Worm (Caenorhabditis elegans) whole organism, L3 larva: ENCODE measurements around the gene K11H3.2.

Source experiments
- R02D3.7 ChIP-seq: fragments of 150-350 bp; optimal IDR thresholded peaks from 2 replicates; lab custom pipeline; 2014; ENCODE audit warnings: missing biosample characterization, missing genetic modification characterization
- ZK546.5 ChIP-seq: sonication (generic microtip); optimal IDR thresholded peaks from 2 replicates; lab custom pipeline; 2017; ENCODE audit warnings: missing biosample characterization, missing genetic modification characterization
- aly-2 ChIP-seq: fragments of 150-350 bp; optimal IDR thresholded peaks from 2 replicates; lab custom pipeline; 2014; ENCODE audit warnings: missing biosample characterization, missing genetic modification characterization
- ama-1 ChIP-seq: fragments of 150-350 bp; optimal IDR thresholded peaks from 2 replicates; lab custom pipeline; 2018
- ceh-16 ChIP-seq: sonication (generic microtip); optimal IDR thresholded peaks from 2 replicates; lab custom pipeline; 2017; ENCODE audit warnings: missing biosample characterization, missing genetic modification characterization
- ceh-9 ChIP-seq: sonication (generic microtip); optimal IDR thresholded peaks from 2 replicates; lab custom pipeline; 2018; ENCODE audit warnings: missing biosample characterization, missing genetic modification characterization
- daf-12 ChIP-seq: fragments of 150-350 bp; optimal IDR thresholded peaks from 2 replicates; lab custom pipeline; 2014; ENCODE audit warnings: missing biosample characterization, missing genetic modification reagents, missing genetic modification characterization
- egl-27 ChIP-seq: sonication (generic microtip); optimal IDR thresholded peaks from 4 replicates; lab custom pipeline; 2017; ENCODE audit warnings: missing biosample characterization, missing genetic modification reagents, missing genetic modification characterization
- egl-5 ChIP-seq: fragments of 150-350 bp; optimal IDR thresholded peaks from 2 replicates; lab custom pipeline; 2017; ENCODE audit warnings: missing biosample characterization, missing genetic modification reagents, missing genetic modification characterization, inconsistent platforms
- elt-1 ChIP-seq: fragments of 150-350 bp; optimal IDR thresholded peaks from 2 replicates; lab custom pipeline; 2014; ENCODE audit warnings: missing biosample characterization, missing genetic modification characterization
- elt-2 ChIP-seq: sonication (generic microtip); optimal IDR thresholded peaks from 2 replicates; lab custom pipeline; 2016; ENCODE audit warnings: missing genetic modification reagents, mild to moderate bottlenecking, missing genetic modification characterization, missing compliant biosample characterization
- elt-3 ChIP-seq, 3 experiments: fragments of 150-350 bp in 1 of 3; sonication (generic microtip) in 2 of 3; optimal IDR thresholded peaks; 2 replicates in 2 of 3; 4 replicates in 1 of 3; lab custom pipeline; 2014 to 2017; ENCODE audit warnings: missing biosample characterization in 3 of 3, missing genetic modification characterization in 3 of 3
- eor-1 ChIP-seq, 2 experiments: fragments of 150-350 bp; optimal IDR thresholded peaks; 2 replicates each; lab custom pipeline; 2014 to 2018; ENCODE audit warnings: missing biosample characterization in 2 of 2, missing genetic modification characterization in 2 of 2
- fkh-10 ChIP-seq: sonication (generic microtip); optimal IDR thresholded peaks from 2 replicates; lab custom pipeline; 2017; ENCODE audit warnings: missing biosample characterization, missing genetic modification reagents, missing genetic modification characterization
- fos-1 ChIP-seq: fragments of 150-350 bp; optimal IDR thresholded peaks from 2 replicates; lab custom pipeline; 2014; ENCODE audit warnings: missing biosample characterization, missing genetic modification characterization
- jun-1 ChIP-seq: fragments of 150-350 bp; optimal IDR thresholded peaks from 2 replicates; lab custom pipeline; 2014; ENCODE audit warnings: missing biosample characterization, missing genetic modification reagents, missing genetic modification characterization
- lin-15B ChIP-seq: fragments of 150-350 bp; optimal IDR thresholded peaks from 2 replicates; lab custom pipeline; 2014; ENCODE audit warnings: missing biosample characterization, missing genetic modification characterization
- lin-39 ChIP-seq: fragments of 150-350 bp; optimal IDR thresholded peaks from 2 replicates; lab custom pipeline; 2018; ENCODE audit warnings: missing biosample characterization, missing genetic modification reagents, missing genetic modification characterization
- lsy-12 ChIP-seq: sonication (generic microtip); optimal IDR thresholded peaks from 2 replicates; lab custom pipeline; 2016; ENCODE audit warnings: mild to moderate bottlenecking, missing genetic modification characterization, missing compliant biosample characterization
- mdl-1 ChIP-seq: fragments of 150-350 bp; optimal IDR thresholded peaks from 2 replicates; lab custom pipeline; 2014; ENCODE audit warnings: missing biosample characterization, missing genetic modification characterization
- nfya-1 ChIP-seq: sonication (generic microtip); optimal IDR thresholded peaks from 2 replicates; lab custom pipeline; 2017; ENCODE audit warnings: missing genetic modification characterization, mild to moderate bottlenecking, missing compliant biosample characterization, antibody characterized with exemption, moderate library complexity; ENCODE audit not compliant: insufficient read depth
- nhr-11 ChIP-seq: fragments of 150-350 bp; optimal IDR thresholded peaks from 2 replicates; lab custom pipeline; 2014; ENCODE audit warnings: missing biosample characterization, missing genetic modification characterization
- nhr-12 ChIP-seq: fragments of 150-350 bp; optimal IDR thresholded peaks from 2 replicates; lab custom pipeline; 2014; ENCODE audit warnings: missing biosample characterization, missing genetic modification characterization
- nhr-23 ChIP-seq: fragments of 150-350 bp; optimal IDR thresholded peaks from 2 replicates; lab custom pipeline; 2014; ENCODE audit warnings: missing biosample characterization, missing genetic modification reagents, missing genetic modification characterization
- nhr-25 ChIP-seq: sonication (generic microtip); optimal IDR thresholded peaks from 2 replicates; lab custom pipeline; 2017; ENCODE audit warnings: missing biosample characterization, missing genetic modification characterization
- nhr-28 ChIP-seq: fragments of 150-350 bp; optimal IDR thresholded peaks from 2 replicates; lab custom pipeline; 2014; ENCODE audit warnings: missing biosample characterization, missing genetic modification characterization
- nhr-43 ChIP-seq: sonication (generic microtip); optimal IDR thresholded peaks from 2 replicates; lab custom pipeline; 2016; ENCODE audit warnings: mild to moderate bottlenecking, missing genetic modification characterization, missing compliant biosample characterization; ENCODE audit not compliant: poor library complexity, severe bottlenecking
- nhr-67 ChIP-seq: fragments of 150-350 bp; optimal IDR thresholded peaks from 2 replicates; lab custom pipeline; 2014; ENCODE audit warnings: missing biosample characterization, missing genetic modification characterization
- nhr-76 ChIP-seq: fragments of 150-350 bp; sonication (generic microtip); optimal IDR thresholded peaks from 5 replicates; lab custom pipeline; 2014; ENCODE audit warnings: missing biosample characterization, missing genetic modification characterization
- nhr-77 ChIP-seq: fragments of 150-350 bp; optimal IDR thresholded peaks from 2 replicates; lab custom pipeline; 2014; ENCODE audit warnings: missing biosample characterization, missing genetic modification characterization
- pha-4 ChIP-seq: fragments of 150-350 bp; optimal IDR thresholded peaks from 2 replicates; lab custom pipeline; 2014; ENCODE audit warnings: missing biosample characterization, missing genetic modification reagents, missing genetic modification characterization
- pqm-1 ChIP-seq: fragments of 150-350 bp; optimal IDR thresholded peaks from 2 replicates; lab custom pipeline; 2017; ENCODE audit warnings: missing biosample characterization, missing genetic modification characterization, inconsistent platforms
- sea-2 ChIP-seq: fragments of 150-350 bp; sonication (generic microtip); optimal IDR thresholded peaks from 4 replicates; lab custom pipeline; 2014; ENCODE audit warnings: missing biosample characterization, missing genetic modification reagents, missing genetic modification characterization
- snpc-4 ChIP-seq: fragments of 150-350 bp; optimal IDR thresholded peaks from 2 replicates; lab custom pipeline; 2014; ENCODE audit warnings: missing biosample characterization, missing genetic modification characterization
- tbx-2 ChIP-seq: sonication (generic microtip); optimal IDR thresholded peaks from 2 replicates; lab custom pipeline; 2016; ENCODE audit warnings: mild to moderate bottlenecking, missing genetic modification characterization, missing compliant biosample characterization
- unc-39 ChIP-seq: sonication (generic microtip); optimal IDR thresholded peaks from 4 replicates; lab custom pipeline; 2017; ENCODE audit warnings: missing biosample characterization, missing genetic modification characterization
- unc-62 ChIP-seq: fragments of 150-350 bp; sonication (generic microtip); optimal IDR thresholded peaks from 4 replicates; lab custom pipeline; 2014; ENCODE audit warnings: missing biosample characterization, missing genetic modification reagents, missing genetic modification characterization
- zag-1 ChIP-seq: fragments of 150-350 bp; optimal IDR thresholded peaks from 2 replicates; lab custom pipeline; 2014; ENCODE audit warnings: missing biosample characterization, missing genetic modification characterization
- ztf-11 ChIP-seq: fragments of 150-350 bp; optimal IDR thresholded peaks from 2 replicates; lab custom pipeline; 2014; ENCODE audit warnings: missing biosample characterization, missing genetic modification characterization
- ztf-4 ChIP-seq: fragments of 150-350 bp; optimal IDR thresholded peaks from 2 replicates; lab custom pipeline; 2014; ENCODE audit warnings: missing biosample characterization, missing genetic modification characterization

K11H3.2 gene

ce11 chrIII:9861470-9862342 is 15.5 kb downstream of the K11H3.2 start (continued):
- no peak for TF ChIP-seq unc-62 (GFP tag; lab: Kevin White, UChicago)
- TF ChIP-seq zag-1 (tag; lab: Kevin White, UChicago): no peak
- TF ChIP-seq fos-1: no peak
- TF ChIP-seq nhr-25 (tag; lab: Kevin White, UChicago): peak; percentile 19
- no peak for TF ChIP-seq R02D3.7
- TF ChIP-seq sea-2 (GFP tag; lab: Kevin White, UChicago): no peak
- TF ChIP-seq lin-39: peak; percentile 58
- no peak for TF ChIP-seq elt-1
- no peak for TF ChIP-seq nhr-77 (tag; lab: Kevin White, UChicago)
- peak; percentile 26 for TF ChIP-seq nhr-43 (tag; lab: Kevin White, UChicago)
- peak; percentile 50 for TF ChIP-seq pha-4 (tag; lab: Kevin White, UChicago)
- TF ChIP-seq lsy-12: peak; percentile 72
- TF ChIP-seq nhr-28 (tag; lab: Kevin White, UChicago): no peak
- no peak for TF ChIP-seq nhr-11 (tag; lab: Kevin White, UChicago)
- no peak for TF ChIP-seq egl-27 (tag; lab: Kevin White, UChicago)
- TF ChIP-seq, all 47 proteins: peak for 17

- TF ChIP-seq elt-1: no peak
- no peak for TF ChIP-seq nhr-77 (tag; lab: Kevin White, UChicago)
- no peak for TF ChIP-seq nhr-43 (tag; lab: Kevin White, UChicago)
- TF ChIP-seq nfya-1 (tag; lab: Kevin White, UChicago): no peak
- TF ChIP-seq ztf-11 (tag; lab: Kevin White, UChicago): no peak
- no peak for TF ChIP-seq unc-62 (GFP tag; lab: Kevin White, UChicago)
- no peak for TF ChIP-seq elt-3 (tag; optimal IDR thresholded peaks at IDR 0.05; lab: Kevin White, UChicago)
- TF ChIP-seq snpc-4: no peak
- TF ChIP-seq fos-1: no peak
- no peak for TF ChIP-seq lsy-12
Observed at ce11 chrIII:9862469-9862868, 16.3 kb downstream of the K11H3.2 start.

DNA sequence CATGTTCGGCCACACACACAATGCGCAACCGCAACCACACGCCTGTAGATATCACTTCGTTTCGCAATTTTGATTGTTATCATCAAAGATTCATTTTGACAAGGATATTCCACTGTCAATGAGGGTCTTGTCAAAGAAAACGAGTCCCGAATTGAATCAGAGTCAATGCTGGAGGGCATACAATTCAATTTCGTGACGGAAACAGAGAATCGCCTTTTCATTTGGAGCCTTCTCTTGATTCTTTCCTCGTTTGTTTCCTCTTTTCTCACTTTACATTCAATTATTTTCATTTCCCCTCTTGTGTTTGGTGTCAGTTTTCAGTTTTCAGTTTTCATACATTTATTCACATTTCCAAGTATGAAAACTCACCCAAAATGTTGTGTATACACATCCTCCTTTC is 21.2 kb downstream of the K11H3.2 start:
- TF ChIP-seq nhr-67 (tag; lab: Kevin White, UChicago): no peak
- TF ChIP-seq nfya-1 (tag; lab: Kevin White, UChicago): no peak
- TF ChIP-seq fos-1: no peak
- TF ChIP-seq elt-2 (tag; lab: Kevin White, UChicago): no peak
- no peak for TF ChIP-seq daf-12 (tag; lab: Kevin White, UChicago)
- peak; percentile 41 for TF ChIP-seq nhr-23 (tag; lab: Kevin White, UChicago)
- TF ChIP-seq lin-15B (tag; lab: Kevin White, UChicago): no peak
- TF ChIP-seq nhr-11 (tag; lab: Kevin White, UChicago): no peak
- TF ChIP-seq, all 47 proteins: peak for 1

- no peak for TF ChIP-seq eor-1 (tag; optimal IDR thresholded peaks at IDR 0.05; lab: Kevin White, UChicago)
- TF ChIP-seq nhr-67 (tag; lab: Kevin White, UChicago): no peak
- TF ChIP-seq ama-1 (lab: Kevin White, UChicago): peak; percentile 6
- no peak for TF ChIP-seq unc-62 (GFP tag; lab: Kevin White, UChicago)
- peak; percentile 26 for TF ChIP-seq R02D3.7
- TF ChIP-seq lin-39: peak; percentile 42
- TF ChIP-seq unc-39 (tag; lab: Kevin White, UChicago): no peak
- peak; percentile 33 for TF ChIP-seq ZK546.5 (tag; lab: Kevin White, UChicago)
- no peak for TF ChIP-seq nhr-12 (tag; lab: Kevin White, UChicago)
- TF ChIP-seq fos-1: peak; percentile 30
- TF ChIP-seq nhr-11 (tag; lab: Kevin White, UChicago): no peak
- TF ChIP-seq zag-1 (tag; lab: Kevin White, UChicago): no peak
- no peak for TF ChIP-seq daf-12 (tag; lab: Kevin White, UChicago)
- TF ChIP-seq ztf-4 (tag; lab: Kevin White, UChicago): no peak
- TF ChIP-seq ceh-9 (tag; lab: Kevin White, UChicago): no peak
- TF ChIP-seq nhr-43 (tag; lab: Kevin White, UChicago): peak; percentile 86
- no peak for TF ChIP-seq nhr-76 (tag; lab: Kevin White, UChicago)
- peak; percentile 28 for TF ChIP-seq tbx-2
- no peak for TF ChIP-seq nhr-23 (tag; lab: Kevin White, UChicago)
- TF ChIP-seq lin-15B (tag; lab: Kevin White, UChicago): peak; percentile 52
- peak; percentile 68 for TF ChIP-seq nfya-1 (tag; lab: Kevin White, UChicago)
- peak; percentile 14 for TF ChIP-seq jun-1 (tag; lab: Kevin White, UChicago)
- TF ChIP-seq elt-1: peak; percentile 26
- no peak for TF ChIP-seq aly-2 (tag; lab: Kevin White, UChicago)
- peak; percentile 20 for TF ChIP-seq pqm-1 (tag; lab: Kevin White, UChicago)
- TF ChIP-seq fkh-10: no peak
- TF ChIP-seq egl-5: peak; percentile 50
- no peak for TF ChIP-seq nhr-77 (tag; lab: Kevin White, UChicago)
- no peak for TF ChIP-seq ceh-16 (tag; lab: Kevin White, UChicago)
- TF ChIP-seq mdl-1 (tag; lab: Kevin White, UChicago): no peak
- TF ChIP-seq elt-2 (tag; lab: Kevin White, UChicago): peak; percentile 39
- no peak for TF ChIP-seq nhr-28 (tag; lab: Kevin White, UChicago)
- TF ChIP-seq nhr-25 (tag; lab: Kevin White, UChicago): no peak
Observed at ce11 chrIII:9867780-9868503, 21.7 kb downstream of the K11H3.2 start, which contains the start of gene dhhc-4. dhhc-4 (minus strand) TSS chrIII:9867792.
